Worm (Caenorhabditis elegans): Measurements from ENCODE around the gene idpc-7.

DNA sequence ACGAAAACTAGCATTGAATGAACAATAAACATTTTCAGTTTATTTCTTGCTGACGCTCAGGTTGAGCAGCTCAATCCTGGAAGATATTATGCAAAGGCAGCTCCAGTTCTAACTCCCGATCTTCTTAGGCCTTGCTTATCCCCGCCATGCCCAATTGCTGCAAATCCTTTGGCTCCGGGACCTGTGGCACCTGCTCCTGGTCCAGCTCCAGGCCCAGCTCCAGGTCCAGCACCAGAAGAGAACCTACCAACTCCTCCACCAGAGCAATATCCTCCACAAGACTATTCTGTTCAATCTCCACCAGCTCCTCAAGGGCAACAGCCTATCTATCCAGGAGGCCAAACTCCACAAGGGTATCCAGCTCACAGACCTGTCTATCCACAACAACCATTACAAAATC is 2.7 kb downstream of the idpc-7 start:
- TF ChIP-seq ama-1 (optimal IDR thresholded peaks at IDR 0.05): no peak
- TF ChIP-seq pqm-1 (tag; optimal IDR thresholded peaks at IDR 0.05): no peak
- TF ChIP-seq fkh-10 (GFP tag; optimal IDR thresholded peaks at IDR 0.05): no peak
- no peak for TF ChIP-seq hlh-11 (tag; optimal IDR thresholded peaks at IDR 0.05)
- TF ChIP-seq lin-13 (GFP tag; optimal IDR thresholded peaks at IDR 0.05): no peak
- TF ChIP-seq nhr-77 (tag; optimal IDR thresholded peaks at IDR 0.05): no peak
- no peak for TF ChIP-seq mdt-29 (GFP tag; IDR thresholded peaks at IDR 0.05)
- TF ChIP-seq Y48G9A.11 (GFP tag; IDR thresholded peaks at IDR 0.05): no peak
- no peak for TF ChIP-seq nhr-111 (GFP tag; optimal IDR thresholded peaks at IDR 0.05)
- no peak for TF ChIP-seq Y75B8A.6 (GFP tag; IDR thresholded peaks at IDR 0.05)
- TF ChIP-seq gei-8 (GFP tag; optimal IDR thresholded peaks at IDR 0.05): no peak
- TF ChIP-seq lsy-2 (tag; optimal IDR thresholded peaks at IDR 0.05): no peak
- TF ChIP-seq aha-1 (tag): no peak
- TF ChIP-seq aly-2 (tag; optimal IDR thresholded peaks at IDR 0.05): no peak

Data from whole organism, L4 larva.